Fruit fly (Drosophila melanogaster): ENCODE measurements around the gene CG32986.

CG32986 gene

dm6 chr2L:8845931-8846330 lies 16.6 kb upstream of the CG32986 start (continued):
- peak; percentile 57 for TF ChIP-seq Hr3 (GFP tag; optimal IDR thresholded peaks at IDR 0.05)
- peak; percentile 59 for TF ChIP-seq bcd (GFP tag; optimal IDR thresholded peaks at IDR 0.05)
- peak; percentile 85 for TF ChIP-seq twi (tag; optimal IDR thresholded peaks at IDR 0.05)
- peak; percentile 86 for TF ChIP-seq CG18599 (GFP tag; optimal IDR thresholded peaks at IDR 0.05)
- TF ChIP-seq Doc2 (GFP tag; IDR thresholded peaks at IDR 0.05) = no peak
- peak; percentile 46; the same call in 1 of the 2 replicates for TF ChIP-seq CG16779 (GFP tag; IDR thresholded peaks at IDR 0.05)
- TF ChIP-seq ham (GFP tag; IDR thresholded peaks at IDR 0.05) = no peak
- peak; percentile 72 for TF ChIP-seq tup (GFP tag; optimal IDR thresholded peaks at IDR 0.05)
- TF ChIP-seq Aef1 (GFP tag; IDR thresholded peaks at IDR 0.05) = no peak
- peak; percentile 82 for TF ChIP-seq CG33213 (GFP tag; optimal IDR thresholded peaks at IDR 0.05)
- peak; percentile 75 for TF ChIP-seq ara (GFP tag; IDR thresholded peaks at IDR 0.05)
- TF ChIP-seq kah (GFP tag; optimal IDR thresholded peaks at IDR 0.05) = no peak
- peak in 1 of 2 experiments; percentile 34 for TF ChIP-seq crp (GFP tag; optimal IDR thresholded peaks at IDR 0.05)
- peak; percentile 92 for TF ChIP-seq NC2α (GFP tag; optimal IDR thresholded peaks at IDR 0.05)
- TF ChIP-seq ken (GFP tag; IDR thresholded peaks at IDR 0.05) = 0 out of 3 replicates have a peak, but pooled peaks have one; percentile 42
- TF ChIP-seq dimm (GFP tag; IDR thresholded peaks at IDR 0.05) = no peak
- TF ChIP-seq CG10147 (GFP tag; optimal IDR thresholded peaks at IDR 0.05) = no peak
- peak; percentile 100 for TF ChIP-seq fd102C (GFP tag; optimal IDR thresholded peaks at IDR 0.05)
- TF ChIP-seq PHDP (tag; optimal IDR thresholded peaks at IDR 0.05) = peak; percentile 80
- peak; percentile 88 for TF ChIP-seq gcm (GFP tag; optimal IDR thresholded peaks at IDR 0.05)
- peak; percentile 74 for TF ChIP-seq CG11723 (GFP tag; optimal IDR thresholded peaks at IDR 0.05)
- TF ChIP-seq CG8388 (GFP tag; optimal IDR thresholded peaks at IDR 0.05) = peak; percentile 59
- TF ChIP-seq crc (GFP tag; optimal IDR thresholded peaks at IDR 0.05) = peak; percentile 33
- peak; percentile 92 for TF ChIP-seq CG17568 (GFP tag; optimal IDR thresholded peaks at IDR 0.05)
- peak; percentile 24 for TF ChIP-seq sd (tag; optimal IDR thresholded peaks at IDR 0.05)
- TF ChIP-seq vvl (GFP tag; IDR thresholded peaks at IDR 0.05) = peak; percentile 79
- peak; percentile 86 for TF ChIP-seq CG1529 (GFP tag; optimal IDR thresholded peaks at IDR 0.05)
- peak; percentile 67 for TF ChIP-seq lilli (GFP tag; optimal IDR thresholded peaks at IDR 0.05)
- no peak for TF ChIP-seq prd (optimal IDR thresholded peaks at IDR 0.05)
- peak; percentile 80; the same call in 2 of the 3 replicates for TF ChIP-seq prd (GFP tag; IDR thresholded peaks at IDR 0.05)
- TF ChIP-seq CG5245 (GFP tag; optimal IDR thresholded peaks at IDR 0.05) = peak; percentile 40
- 0 out of 2 replicates have a peak, but pooled peaks have one; percentile 11 for TF ChIP-seq klu (GFP tag; IDR thresholded peaks at IDR 0.05)
- TF ChIP-seq TFAM (GFP tag; optimal IDR thresholded peaks at IDR 0.05) = no peak
- TF ChIP-seq CG33557 (GFP tag; optimal IDR thresholded peaks at IDR 0.05) = peak; percentile 97
- TF ChIP-seq CG6854 (GFP tag; optimal IDR thresholded peaks at IDR 0.05) = peak; percentile 50
- no peak for TF ChIP-seq CG6272 (GFP tag; IDR thresholded peaks at IDR 0.05)
- TF ChIP-seq CG17359 (tag; optimal IDR thresholded peaks at IDR 0.05) = peak; percentile 38
- TF ChIP-seq odd (GFP tag; optimal IDR thresholded peaks at IDR 0.05) = peak; percentile 87
- TF ChIP-seq lmd (GFP tag; IDR thresholded peaks at IDR 0.05) = no peak
- no peak for TF ChIP-seq knrl (GFP tag; IDR thresholded peaks at IDR 0.05; ENCODE audit: partially characterized antibody)
- TF ChIP-seq sisA (GFP tag; IDR thresholded peaks at IDR 0.05) = no peak
- no peak for TF ChIP-seq CG7372 (GFP tag; IDR thresholded peaks at IDR 0.05)
- TF ChIP-seq gsb-n (tag; optimal IDR thresholded peaks at IDR 0.05) = peak; percentile 91
- TF ChIP-seq pros (GFP tag; optimal IDR thresholded peaks at IDR 0.05) = no peak
- peak; percentile 96 for TF ChIP-seq Med (GFP tag)
- TF ChIP-seq CG7745 (tag; optimal IDR thresholded peaks at IDR 0.05) = peak; percentile 70
- TF ChIP-seq Lhr (GFP tag; optimal IDR thresholded peaks at IDR 0.05) = peak; percentile 91
- peak; percentile 83 for TF ChIP-seq ci (GFP tag; IDR thresholded peaks at IDR 0.05)
- TF ChIP-seq CG7839 (tag; optimal IDR thresholded peaks at IDR 0.05) = peak; percentile 37
- TF ChIP-seq CG7987 (GFP tag; optimal IDR thresholded peaks at IDR 0.05) = peak; percentile 70
- TF ChIP-seq Bdp1 (GFP tag; optimal IDR thresholded peaks at IDR 0.05) = peak; percentile 89

Data from whole organism, embryonic.